Worm (Caenorhabditis elegans): ENCODE measurements around the gene arl-5.

arl-5 gene

DNA sequence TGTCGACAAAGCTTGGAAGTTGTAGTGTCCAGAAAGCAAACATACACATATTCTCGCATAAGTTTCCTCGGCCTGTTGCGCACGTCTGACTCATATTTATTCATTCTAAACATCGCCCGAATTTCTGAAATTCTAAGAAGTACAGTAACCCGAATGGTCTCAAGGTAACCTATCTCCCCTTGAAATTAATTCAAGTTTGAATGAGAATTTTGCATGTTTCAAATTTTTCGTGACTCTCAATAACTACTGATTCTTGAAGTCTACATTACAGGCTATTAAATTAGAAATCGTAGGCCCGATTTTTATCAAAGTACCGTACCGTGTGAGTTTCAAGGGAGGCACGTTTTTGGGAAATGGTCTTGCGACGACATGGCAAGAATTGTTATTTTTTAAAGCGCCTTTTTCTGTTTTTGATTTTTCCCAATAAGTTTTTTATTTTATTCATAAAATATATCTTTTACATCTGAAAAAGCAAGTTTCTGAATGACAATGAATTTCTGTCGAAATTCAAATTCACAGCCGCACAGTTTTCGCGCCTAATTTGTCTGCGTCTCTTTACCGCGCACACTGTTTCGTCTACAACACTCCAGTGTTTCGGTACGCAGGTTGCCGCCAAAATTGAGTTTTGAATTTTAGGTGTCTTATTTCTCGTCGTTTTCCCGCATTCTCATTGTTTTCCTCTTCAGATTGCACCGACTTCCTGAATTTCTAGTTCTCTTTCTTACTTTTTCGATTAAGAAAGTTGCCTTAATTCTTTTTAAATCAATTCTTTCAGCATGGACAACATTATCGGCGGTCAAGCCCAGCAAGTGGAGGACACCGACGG is 29.2 kb upstream of the arl-5 start, which contains the start of the genes R10E11.9 and mcm-6:
Gene R10E11.9, minus strand, starts transcription at position 51 of the 826 bp plus-strand sequence.
Gene mcm-6, plus strand, starts transcription at position 776 of the 826 bp plus-strand sequence.
- TF ChIP-seq efl-1 (optimal IDR thresholded peaks at IDR 0.05) (peak; percentile 78 to 83), efl-1 (GFP tag; optimal IDR thresholded peaks at IDR 0.05 in 1 of 2) (peak; percentile 83 to 97), nhr-19 (GFP tag; conservative IDR thresholded peaks at IDR 0.05) (no peak), blmp-1 (tag; optimal IDR thresholded peaks at IDR 0.05) (peak; percentile 47), nhr-85 (tag) (peak; percentile 52), ets-5 (GFP tag; IDR thresholded peaks at IDR 0.05) (no peak), lsy-2 (tag; optimal IDR thresholded peaks at IDR 0.05) (peak in 1 of 2 experiments; percentile 71), lin-14 (GFP tag; optimal IDR thresholded peaks at IDR 0.05) (peak; percentile 47), nhr-90 (tag; optimal IDR thresholded peaks at IDR 0.05; ENCODE audit: poor library complexity) (peak; percentile 22), rnt-1 (tag; optimal IDR thresholded peaks at IDR 0.05) (no peak), snu-23 (GFP tag; optimal IDR thresholded peaks at IDR 0.05) (peak; percentile 35), lin-13 (GFP tag; optimal IDR thresholded peaks at IDR 0.05) (peak; percentile 26), mdl-1 (tag; optimal IDR thresholded peaks at IDR 0.05) (peak in 1 of 2 experiments; percentile 3), nhr-20 (tag; optimal IDR thresholded peaks at IDR 0.05) (peak; percentile 42), C16A3.4 (tag; optimal IDR thresholded peaks at IDR 0.05) (peak; percentile 40), C04F5.9 (tag; optimal IDR thresholded peaks at IDR 0.05) (no peak), ztf-4 (tag; optimal IDR thresholded peaks at IDR 0.05) (no peak), ceh-82 (tag; optimal IDR thresholded peaks at IDR 0.05) (no peak), dpl-1 (GFP tag; optimal IDR thresholded peaks at IDR 0.05) (peak; percentile 87 to 89 (median 88)), mep-1 (tag; optimal IDR thresholded peaks at IDR 0.05) (peak; percentile 63), snpc-4 (tag; optimal IDR thresholded peaks at IDR 0.05) (no peak), fkh-4 (tag; optimal IDR thresholded peaks at IDR 0.05; ENCODE audit: borderline replicate concordance) (no peak), skn-1 (tag; optimal IDR thresholded peaks at IDR 0.05) (peak; percentile 58), fkh-8 (tag; optimal IDR thresholded peaks at IDR 0.05) (no peak), ztf-11 (tag; optimal IDR thresholded peaks at IDR 0.05) (no peak), lin-35 (GFP tag; optimal IDR thresholded peaks at IDR 0.05) (peak; percentile 56 to 88), nhr-71 (tag; optimal IDR thresholded peaks at IDR 0.05) (peak; percentile 33), aha-1 (tag; optimal IDR thresholded peaks at IDR 0.05) (no peak), F16B12.6 (tag; optimal IDR thresholded peaks at IDR 0.05) (peak; percentile 27)

DNA sequence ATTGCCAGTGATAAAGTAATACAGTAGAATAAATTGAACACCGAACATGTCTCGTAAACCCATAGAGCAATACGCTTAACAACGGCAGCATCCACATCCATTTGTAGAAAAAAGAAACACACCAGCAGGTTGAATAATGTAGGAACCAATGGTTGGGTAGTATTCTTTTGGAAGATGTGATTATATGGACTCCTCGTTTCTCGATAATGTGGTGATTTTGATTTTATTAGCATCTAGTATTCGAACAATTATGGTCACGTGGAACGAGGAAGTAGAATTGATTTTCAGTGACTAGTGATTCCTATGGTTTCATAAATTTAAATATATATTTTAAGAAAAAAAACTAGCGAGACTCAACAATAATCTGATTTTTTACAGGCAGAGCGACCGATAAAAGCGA is 26.6 kb upstream of the arl-5 start, which contains the start of gene srxa-10:
Gene srxa-10, minus strand, starts transcription at position 101 of the 400 bp plus-strand sequence.
- no peak for TF ChIP-seq unc-98 (GFP tag; IDR thresholded peaks at IDR 0.05)
- no peak for TF ChIP-seq mab-9 (GFP tag; IDR thresholded peaks at IDR 0.05)
- no peak for TF ChIP-seq mdl-1 (tag; optimal IDR thresholded peaks at IDR 0.05)
- no peak for TF ChIP-seq jun-1 (tag; optimal IDR thresholded peaks at IDR 0.05)
- TF ChIP-seq swsn-7 (tag; optimal IDR thresholded peaks at IDR 0.05) = no peak
- no peak for TF ChIP-seq nhr-11 (tag; optimal IDR thresholded peaks at IDR 0.05)
- TF ChIP-seq lsy-2 (tag; optimal IDR thresholded peaks at IDR 0.05) = no peak
- no peak for TF ChIP-seq lir-3 (tag; optimal IDR thresholded peaks at IDR 0.05; ENCODE audit: poor library complexity)
- TF ChIP-seq mep-1 (tag; optimal IDR thresholded peaks at IDR 0.05) = no peak
- TF ChIP-seq skn-1 (tag; optimal IDR thresholded peaks at IDR 0.05) = no peak
- no peak for TF ChIP-seq isw-1 (GFP tag; IDR thresholded peaks at IDR 0.05)
- TF ChIP-seq egl-27 (tag; optimal IDR thresholded peaks at IDR 0.05) = no peak
- no peak for TF ChIP-seq sup-37 (GFP tag; optimal IDR thresholded peaks at IDR 0.05)
- TF ChIP-seq pag-3 (tag; optimal IDR thresholded peaks at IDR 0.05; ENCODE audit: borderline replicate concordance, insufficient read depth) = no peak
- no peak for TF ChIP-seq sox-4 (tag; optimal IDR thresholded peaks at IDR 0.05)
- no peak for TF ChIP-seq lin-39 (tag; optimal IDR thresholded peaks at IDR 0.05)
- TF ChIP-seq F16B12.6 (tag; optimal IDR thresholded peaks at IDR 0.05) = no peak
- no peak for TF ChIP-seq fos-1 (tag; optimal IDR thresholded peaks at IDR 0.05)
